Worm (Caenorhabditis elegans) whole organism, L1 larva: ENCODE data around the gene unc-79.

ENCODE experiments used
- C04F5.9 ChIP-seq: sonication (generic microtip); optimal IDR thresholded peaks from 2 replicates; lab custom pipeline; 2016; ENCODE audit warnings: missing genetic modification characterization, missing compliant biosample characterization
- C16A3.4 ChIP-seq: fragments of 150-350 bp; optimal IDR thresholded peaks from 2 replicates; lab custom pipeline; 2014; ENCODE audit warnings: missing biosample characterization, missing genetic modification characterization
- C34B4.2 ChIP-seq: sonication (generic microtip); optimal IDR thresholded peaks from 2 replicates; lab custom pipeline; 2017; ENCODE audit warnings: mild to moderate bottlenecking, missing genetic modification characterization, missing compliant biosample characterization
- Y116A8C.19 ChIP-seq: sonication (generic microtip); optimal IDR thresholded peaks from 2 replicates; lab custom pipeline; 2016; ENCODE audit warnings: missing compliant biosample characterization, missing genetic modification characterization, borderline replicate concordance
- aly-2 ChIP-seq: fragments of 150-350 bp; optimal IDR thresholded peaks from 2 replicates; lab custom pipeline; 2014; ENCODE audit warnings: missing biosample characterization, missing genetic modification characterization
- blmp-1 ChIP-seq: fragments of 150-350 bp; optimal IDR thresholded peaks from 2 replicates; lab custom pipeline; 2014; ENCODE audit warnings: missing biosample characterization, missing genetic modification characterization
- ceh-82 ChIP-seq, 3 experiments: fragments of 150-350 bp in 1 of 3; sonication (generic microtip) in 2 of 3; optimal IDR thresholded peaks; 2 replicates each; lab custom pipeline; 2014 to 2017; ENCODE audit warnings: missing biosample characterization in 3 of 3, missing genetic modification characterization in 3 of 3
- dsc-1 ChIP-seq: sonication (generic microtip); optimal IDR thresholded peaks from 2 replicates; lab custom pipeline; 2016; ENCODE audit warnings: mild to moderate bottlenecking, missing genetic modification characterization, missing compliant biosample characterization
- efl-1 ChIP-seq, 4 experiments: fragments of 150-350 bp; optimal IDR thresholded peaks in 3 of 4; peaks in 1 of 4; 1 replicate in 1 of 4; 2 replicates in 3 of 4; lab custom pipeline; 2014; ENCODE audit warnings: missing biosample characterization in 2 of 4, missing genetic modification characterization in 2 of 4, missing genetic modification reagents in 2 of 4
- elt-2 ChIP-seq: sonication (generic microtip); optimal IDR thresholded peaks from 2 replicates; lab custom pipeline; 2016; ENCODE audit warnings: missing genetic modification characterization, mild to moderate bottlenecking, inconsistent platforms, missing compliant biosample characterization, missing genetic modification reagents
- elt-3 ChIP-seq, 6 experiments: fragments of 150-350 bp in 1 of 6; sonication (generic microtip); optimal IDR thresholded peaks; 2 replicates each; lab custom pipeline; 2017 to 2018; ENCODE audit warnings: missing biosample characterization in 6 of 6, missing genetic modification characterization in 6 of 6, inconsistent platforms in 1 of 6
- fkh-10 ChIP-seq: sonication (generic microtip); optimal IDR thresholded peaks from 2 replicates; lab custom pipeline; 2017; ENCODE audit warnings: missing biosample characterization, missing genetic modification reagents, missing genetic modification characterization
- fkh-8 ChIP-seq: sonication (generic microtip); optimal IDR thresholded peaks from 2 replicates; lab custom pipeline; 2016; ENCODE audit warnings: mild to moderate bottlenecking, missing genetic modification characterization, missing compliant biosample characterization
- fos-1 ChIP-seq: fragments of 150-350 bp; optimal IDR thresholded peaks from 2 replicates; lab custom pipeline; 2014; ENCODE audit warnings: missing biosample characterization, missing genetic modification characterization
- hlh-17 ChIP-seq: fragments of 200-800 bp; sonication (Bioruptor generic); optimal IDR thresholded peaks from 2 replicates; lab custom pipeline; 2018; ENCODE audit warnings: missing genetic modification characterization, mild to moderate bottlenecking, missing compliant biosample characterization, moderate library complexity, borderline replicate concordance
- hpl-2 ChIP-seq: fragments of 150-350 bp; optimal IDR thresholded peaks from 2 replicates; lab custom pipeline; 2014; ENCODE audit warnings: missing biosample characterization, missing genetic modification reagents, missing genetic modification characterization
- isw-1 ChIP-seq: fragments of 200-800 bp; sonication (Bioruptor generic); IDR thresholded peaks from 2 replicates; pipeline ENCODE4 v1.3.6; 2022; ENCODE audit warnings: missing genetic modification characterization, missing compliant biosample characterization
- lin-14 ChIP-seq: fragments of 200-800 bp; sonication (Bioruptor generic); optimal IDR thresholded peaks from 2 replicates; lab custom pipeline; 2018; ENCODE audit warnings: mild to moderate bottlenecking, missing genetic modification characterization, moderate library complexity, missing compliant biosample characterization
- lin-15B ChIP-seq: fragments of 150-350 bp; sonication (generic microtip); optimal IDR thresholded peaks from 3 replicates; lab custom pipeline; 2014; ENCODE audit warnings: missing biosample characterization, missing genetic modification characterization
- lin-39 ChIP-seq: fragments of 150-350 bp; optimal IDR thresholded peaks from 2 replicates; lab custom pipeline; 2014; ENCODE audit warnings: missing biosample characterization, missing genetic modification reagents, missing genetic modification characterization
- lsy-2 ChIP-seq, 2 experiments: fragments of 150-350 bp; optimal IDR thresholded peaks; 2 replicates each; lab custom pipeline; 2014; ENCODE audit warnings: missing biosample characterization in 2 of 2, missing genetic modification characterization in 2 of 2
- mab-9 ChIP-seq: fragments of 200-800 bp; sonication (Bioruptor generic); IDR thresholded peaks from 2 replicates; pipeline ENCODE4 v1.3.6; 2022; ENCODE audit warnings: missing genetic modification reagents, missing genetic modification characterization, missing compliant biosample characterization
- mef-2 ChIP-seq: fragments of 150-350 bp; optimal IDR thresholded peaks from 2 replicates; lab custom pipeline; 2014; ENCODE audit warnings: missing biosample characterization, missing genetic modification characterization
- nhr-11 ChIP-seq: fragments of 150-350 bp; optimal IDR thresholded peaks from 2 replicates; lab custom pipeline; 2014; ENCODE audit warnings: missing biosample characterization, missing genetic modification characterization
- nhr-20 ChIP-seq: sonication (generic microtip); optimal IDR thresholded peaks from 2 replicates; lab custom pipeline; 2016; ENCODE audit warnings: mild to moderate bottlenecking, missing genetic modification characterization, missing compliant biosample characterization
- nhr-47 ChIP-seq: sonication (generic microtip); optimal IDR thresholded peaks from 2 replicates; lab custom pipeline; 2016; ENCODE audit warnings: mild to moderate bottlenecking, missing genetic modification characterization, moderate library complexity, missing compliant biosample characterization
- nhr-71 ChIP-seq: sonication (generic microtip); optimal IDR thresholded peaks from 2 replicates; lab custom pipeline; 2016; ENCODE audit warnings: mild to moderate bottlenecking, missing genetic modification characterization, moderate library complexity, missing compliant biosample characterization
- nhr-84 ChIP-seq: sonication (generic microtip); optimal IDR thresholded peaks from 2 replicates; lab custom pipeline; 2017; ENCODE audit warnings: missing biosample characterization, missing genetic modification characterization
- nhr-85 ChIP-seq: sonication (generic microtip); peaks from one replicate; lab custom pipeline; 2016; ENCODE audit warnings: missing genetic modification characterization, inconsistent platforms, missing compliant biosample characterization
- pax-3 ChIP-seq: fragments of 200-800 bp; sonication (Bioruptor generic); optimal IDR thresholded peaks from 2 replicates; lab custom pipeline; 2018; ENCODE audit warnings: mild to moderate bottlenecking, missing genetic modification characterization, moderate library complexity, missing compliant biosample characterization
- rnt-1 ChIP-seq: sonication (generic microtip); optimal IDR thresholded peaks from 2 replicates; lab custom pipeline; 2016; ENCODE audit warnings: mild to moderate bottlenecking, missing genetic modification characterization, moderate library complexity, missing compliant biosample characterization
- skn-1 ChIP-seq: fragments of 150-350 bp; optimal IDR thresholded peaks from 2 replicates; lab custom pipeline; 2014; ENCODE audit warnings: missing biosample characterization, missing genetic modification characterization
- snu-23 ChIP-seq: sonication (generic microtip); optimal IDR thresholded peaks from 2 replicates; lab custom pipeline; 2016; ENCODE audit warnings: missing genetic modification characterization, missing compliant biosample characterization
- sox-4 ChIP-seq: sonication (generic microtip); optimal IDR thresholded peaks from 2 replicates; lab custom pipeline; 2016; ENCODE audit warnings: missing genetic modification characterization, missing compliant biosample characterization
- sptf-1 ChIP-seq: fragments of 150-350 bp; optimal IDR thresholded peaks from 2 replicates; lab custom pipeline; 2014; ENCODE audit warnings: missing biosample characterization, missing genetic modification characterization
- sup-37 ChIP-seq: fragments of 200-800 bp; sonication (Bioruptor generic); optimal IDR thresholded peaks from 2 replicates; lab custom pipeline; 2018; ENCODE audit warnings: mild to moderate bottlenecking, missing genetic modification characterization, missing compliant biosample characterization
- unc-130 ChIP-seq: fragments of 150-350 bp; optimal IDR thresholded peaks from 2 replicates; lab custom pipeline; 2017; ENCODE audit warnings: missing biosample characterization, missing genetic modification characterization, inconsistent platforms
- unc-62 ChIP-seq: fragments of 150-350 bp; optimal IDR thresholded peaks from 2 replicates; lab custom pipeline; 2014; ENCODE audit warnings: missing biosample characterization, missing genetic modification reagents, missing genetic modification characterization
- unc-98 ChIP-seq: fragments of 200-800 bp; sonication (Bioruptor generic); IDR thresholded peaks from 2 replicates; pipeline ENCODE4 v1.3.6; 2022; ENCODE audit warnings: missing genetic modification characterization, missing compliant biosample characterization
- vab-15 ChIP-seq: sonication (generic microtip); optimal IDR thresholded peaks from 2 replicates; lab custom pipeline; 2017; ENCODE audit warnings: missing genotype, mild to moderate bottlenecking, missing genetic modification characterization, missing compliant biosample characterization
- xbp-1 ChIP-seq: sonication (generic microtip); optimal IDR thresholded peaks from 2 replicates; lab custom pipeline; 2016; ENCODE audit warnings: missing genetic modification characterization, missing compliant biosample characterization
- zip-4 ChIP-seq: fragments of 200-800 bp; sonication (Bioruptor generic); optimal IDR thresholded peaks from 2 replicates; lab custom pipeline; 2018; ENCODE audit warnings: mild to moderate bottlenecking, missing genetic modification characterization, moderate library complexity, missing compliant biosample characterization
- ztf-11 ChIP-seq, 2 experiments: sonication (generic microtip); optimal IDR thresholded peaks; 2 replicates each; lab custom pipeline; 2016 to 2017; ENCODE audit warnings: missing genetic modification characterization in 2 of 2, missing biosample characterization in 1 of 2, missing compliant biosample characterization in 1 of 2

The unc-79 gene

DNA sequence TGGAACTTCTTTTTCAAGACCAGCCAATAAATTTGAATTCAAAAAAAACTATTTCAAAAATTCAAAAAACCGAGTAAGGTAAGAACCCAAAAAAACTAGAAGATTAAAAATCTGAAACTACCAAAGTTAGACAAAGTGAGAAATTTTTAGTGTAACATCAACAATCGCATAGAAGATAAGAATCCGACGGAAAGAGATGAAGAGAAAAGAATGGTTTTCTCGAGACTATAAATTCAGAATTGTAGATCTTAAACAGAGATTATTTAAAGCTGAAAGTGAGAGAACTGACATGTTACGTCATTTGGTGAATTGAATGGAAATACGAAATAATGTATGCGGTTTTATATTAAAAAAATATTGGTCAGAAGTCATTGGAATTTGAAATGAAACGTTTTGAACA, 35.6 kb downstream of the unc-79 start:
- TF ChIP-seq dsc-1 (no peak), efl-1 (optimal IDR thresholded peaks at IDR 0.05; lab: Kevin White, UChicago) (no peak), efl-1 (GFP tag; optimal IDR thresholded peaks at IDR 0.05 in 1 of 2; lab: Kevin White, UChicago) (peak in 1 of 2 experiments; percentile 79)

DNA sequence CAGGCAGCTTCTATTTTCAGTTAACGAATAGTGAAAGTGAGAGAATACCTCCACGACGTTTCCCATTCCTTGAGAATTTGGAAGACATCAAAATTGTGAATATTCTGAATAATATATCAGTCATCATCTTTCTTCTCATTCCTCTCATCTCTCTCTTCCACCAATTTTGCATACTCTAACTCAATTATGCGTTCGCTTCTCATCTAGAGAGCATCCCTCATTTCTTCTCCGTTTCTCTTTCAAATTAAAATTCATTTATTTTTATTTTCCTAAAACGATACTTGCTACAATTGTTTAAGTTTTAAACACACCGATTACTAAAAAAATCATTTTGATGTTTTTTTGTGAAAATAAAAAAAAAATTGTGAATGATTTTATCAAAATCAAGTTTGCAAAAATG, 36.7 kb downstream of the unc-79 start:
- TF ChIP-seq fos-1 (tag; lab: Kevin White, UChicago) (no peak), hpl-2 (no peak), snu-23 (GFP tag; lab: Kevin White, UChicago) (no peak), nhr-47 (no peak), skn-1 (tag; lab: Kevin White, UChicago) (no peak), elt-3 (tag; optimal IDR thresholded peaks at IDR 0.05; lab: Kevin White, UChicago) (no peak), C16A3.4 (tag; lab: Kevin White, UChicago) (no peak), ceh-82 (tag; optimal IDR thresholded peaks at IDR 0.05; lab: Kevin White, UChicago) (no peak), nhr-84 (tag; lab: Kevin White, UChicago) (no peak), blmp-1 (tag; lab: Kevin White, UChicago) (no peak), zip-4 (no peak), C04F5.9 (tag; lab: Kevin White, UChicago) (no peak), aly-2 (no peak), C34B4.2 (tag; lab: Kevin White, UChicago) (no peak), lin-14 (GFP tag; lab: Kevin White, UChicago) (no peak), mab-9 (no peak), fkh-8 (tag; lab: Kevin White, UChicago) (no peak)

DNA sequence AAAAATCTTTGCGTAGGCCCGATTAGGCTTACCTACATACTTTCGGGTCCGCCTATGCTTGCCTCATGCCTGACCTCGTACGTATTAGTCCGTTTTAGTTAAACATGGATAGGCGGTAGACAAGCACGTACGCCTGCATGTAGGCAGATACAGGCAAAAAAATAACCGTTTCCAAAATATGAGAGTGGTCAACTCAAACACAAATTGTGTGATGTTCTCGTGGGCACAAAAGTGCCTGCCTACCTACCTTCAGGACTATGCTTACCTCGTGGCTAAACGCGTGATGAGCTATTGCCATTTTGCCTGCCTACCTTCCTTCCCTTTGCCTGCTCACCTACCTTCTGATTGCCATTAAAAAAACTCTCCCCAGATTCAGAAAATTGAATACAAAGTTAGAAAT, 40.2 kb downstream of the unc-79 start:
- no peak for TF ChIP-seq nhr-20 (tag; lab: Kevin White, UChicago)
- TF ChIP-seq lin-39 (tag; lab: Kevin White, UChicago), result no peak

- no peak for TF ChIP-seq zip-4
- peak; percentile 28 for TF ChIP-seq lin-14 (GFP tag; lab: Kevin White, UChicago)
- TF ChIP-seq sup-37, result no peak
Measured at ce11 chrIII:4107227-4107626, 40.8 kb downstream of the unc-79 start.

DNA sequence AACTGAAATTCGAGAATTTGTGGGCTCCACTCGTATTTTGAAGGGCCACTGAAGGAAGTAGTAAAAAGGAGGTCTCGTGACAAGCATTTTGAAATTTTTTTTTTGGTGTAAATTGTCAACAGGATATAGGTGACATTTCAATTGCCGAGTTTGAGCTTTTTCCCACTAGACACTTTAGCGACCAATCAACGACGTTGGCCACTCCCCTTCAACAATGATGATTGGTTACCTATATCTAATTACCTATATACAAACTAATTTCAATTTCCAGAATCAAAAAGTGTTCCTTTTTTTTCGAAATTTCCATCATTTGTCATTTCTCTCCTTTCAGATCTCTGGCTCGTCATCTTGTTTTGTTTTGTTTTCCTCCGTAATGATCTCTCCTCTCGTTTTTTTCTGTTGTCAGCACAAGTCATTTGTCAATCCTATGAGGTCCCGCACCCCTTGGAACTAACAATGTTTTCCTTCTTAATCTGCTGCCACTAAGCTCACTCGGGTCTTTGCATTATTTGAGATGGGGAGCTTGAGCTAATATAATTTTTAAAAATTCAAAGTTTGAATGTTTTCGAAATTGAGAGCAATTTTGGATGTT, 41.6 kb downstream of the unc-79 start:
- TF ChIP-seq lin-15B (tag; lab: Kevin White, UChicago), result no peak
- TF ChIP-seq pax-3 (tag; lab: Kevin White, UChicago), result no peak
- no peak for TF ChIP-seq C04F5.9 (tag; lab: Kevin White, UChicago)
- TF ChIP-seq nhr-84 (tag; lab: Kevin White, UChicago), result no peak
- no peak for TF ChIP-seq xbp-1 (tag; lab: Kevin White, UChicago)

DNA sequence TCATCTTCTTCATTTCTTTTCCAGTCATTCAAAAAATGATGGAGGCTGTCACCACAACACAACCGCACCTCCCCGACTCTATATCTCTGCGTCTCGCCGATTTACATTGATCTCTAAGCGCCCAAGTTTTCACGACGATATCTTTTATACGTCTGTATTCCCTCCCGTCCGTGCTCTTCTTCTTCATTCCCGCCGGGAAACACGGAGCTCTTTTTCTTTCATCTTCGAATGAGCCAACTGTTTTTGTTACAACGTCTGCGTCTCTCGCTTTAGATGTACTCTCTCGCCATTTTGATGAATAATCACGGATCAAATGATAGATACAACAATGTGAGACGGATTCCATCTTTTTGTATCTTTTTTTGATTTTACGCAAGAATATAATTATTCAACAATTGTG, 47.2 kb downstream of the unc-79 start:
- peak; percentile 32 for TF ChIP-seq unc-130
- TF ChIP-seq blmp-1 (tag; lab: Kevin White, UChicago), result no peak
- peak; percentile 82 for TF ChIP-seq nhr-71 (tag; lab: Kevin White, UChicago)
- TF ChIP-seq nhr-11, result peak; percentile 2
- TF ChIP-seq mef-2 (tag; lab: Kevin White, UChicago), result no peak
- no peak for TF ChIP-seq sox-4 (tag; lab: Kevin White, UChicago)
- TF ChIP-seq pax-3 (tag; lab: Kevin White, UChicago), result no peak
- TF ChIP-seq vab-15 (tag; lab: Kevin White, UChicago), result no peak
- TF ChIP-seq lsy-2 (tag; optimal IDR thresholded peaks at IDR 0.05; lab: Kevin White, UChicago), result peak; percentile 33 to 37
- peak; percentile 50 for TF ChIP-seq unc-98 (GFP tag; lab: Robert Waterston, UW)
- TF ChIP-seq elt-2, result no peak
- no peak for TF ChIP-seq ztf-11 (tag; optimal IDR thresholded peaks at IDR 0.05; lab: Kevin White, UChicago)
- TF ChIP-seq unc-62 (GFP tag; lab: Kevin White, UChicago), result no peak
- TF ChIP-seq mab-9, result no peak
- no peak for TF ChIP-seq Y116A8C.19 (tag; lab: Kevin White, UChicago)
- TF ChIP-seq nhr-85, result no peak
- TF ChIP-seq hlh-17 (GFP tag; lab: Kevin White, UChicago), result no peak
- TF ChIP-seq rnt-1, result peak; percentile 81
- no peak for TF ChIP-seq fkh-10 (GFP tag; lab: Kevin White, UChicago)
- no peak for TF ChIP-seq sptf-1
- TF ChIP-seq isw-1 (GFP tag; lab: Robert Waterston, UW), result no peak
